Fruit fly (Drosophila melanogaster): Measurements from ENCODE around the gene Tl.

Gene Tl

dm6 chr3R:26798469-26799178 lies at the start of gene Tl (continued):
- TF ChIP-seq ind (GFP tag; optimal IDR thresholded peaks at IDR 0.05) (no peak), tap (tag; optimal IDR thresholded peaks at IDR 0.05) (no peak), CG13123 (GFP tag; optimal IDR thresholded peaks at IDR 0.05) (no peak), chm (GFP tag; IDR thresholded peaks at IDR 0.05) (peak; percentile 86), CG12155 (GFP tag; optimal IDR thresholded peaks at IDR 0.05) (no peak), Atf-2 (GFP tag; optimal IDR thresholded peaks at IDR 0.05) (no peak), CG6683 (GFP tag; optimal IDR thresholded peaks at IDR 0.05) (no peak), Nf-YA (GFP tag; IDR thresholded peaks at IDR 0.05) (no peak), pnt (GFP tag; optimal IDR thresholded peaks at IDR 0.05) (peak; percentile 8), Pdp1 (GFP tag; optimal IDR thresholded peaks at IDR 0.05) (no peak), CG12744 (GFP tag; optimal IDR thresholded peaks at IDR 0.05) (no peak), Adf1 (GFP tag; IDR thresholded peaks at IDR 0.05) (no peak), CG13624 (GFP tag; optimal IDR thresholded peaks at IDR 0.05) (no peak), Dll (GFP tag; IDR thresholded peaks at IDR 0.05; ENCODE audit: partially characterized antibody) (no peak), Awh (GFP tag; IDR thresholded peaks at IDR 0.05) (peak; percentile 61), abd-A (tag; optimal IDR thresholded peaks at IDR 0.05) (peak; percentile 21), CG11247 (GFP tag; IDR thresholded peaks at IDR 0.05) (0 out of 2 replicates have a peak, but pooled peaks have one; percentile 29), Poxn (GFP tag; IDR thresholded peaks at IDR 0.05) (no peak), sisA (GFP tag; IDR thresholded peaks at IDR 0.05) (peak; percentile 33; the same call in 1 of the 2 replicates), MESR4 (GFP tag; optimal IDR thresholded peaks at IDR 0.05) (no peak), inv (GFP tag; IDR thresholded peaks at IDR 0.05; ENCODE audit: partially characterized antibody) (no peak; the same call in 1 of the 2 replicates), CG13287 (GFP tag; IDR thresholded peaks at IDR 0.05; ENCODE audit: partially characterized antibody) (peak; percentile 30; the same call in 1 of the 2 replicates), tx (GFP tag; optimal IDR thresholded peaks at IDR 0.05) (no peak), CHES-1-like (GFP tag; optimal IDR thresholded peaks at IDR 0.05) (no peak), CG11398 (GFP tag; optimal IDR thresholded peaks at IDR 0.05) (no peak), ERR (GFP tag; optimal IDR thresholded peaks at IDR 0.05) (no peak), CG17912 (GFP tag; optimal IDR thresholded peaks at IDR 0.05) (no peak), CG4617 (GFP tag; optimal IDR thresholded peaks at IDR 0.05; ENCODE audit: borderline replicate concordance) (no peak), CG9609 (GFP tag; optimal IDR thresholded peaks at IDR 0.05) (no peak), disco-r (GFP tag; optimal IDR thresholded peaks at IDR 0.05) (no peak), CG3163 (GFP tag; optimal IDR thresholded peaks at IDR 0.05) (no peak), mam (GFP tag; optimal IDR thresholded peaks at IDR 0.05) (peak; percentile 6), Lim3 (GFP tag; IDR thresholded peaks at IDR 0.05) (no peak), CG1233 (GFP tag; optimal IDR thresholded peaks at IDR 0.05) (no peak), CG9876 (GFP tag; optimal IDR thresholded peaks at IDR 0.05) (no peak), Fer2 (tag; optimal IDR thresholded peaks at IDR 0.05) (no peak), Lhr (GFP tag; optimal IDR thresholded peaks at IDR 0.05) (no peak), lola (GFP tag; optimal IDR thresholded peaks at IDR 0.05) (peak in 1 of 3 experiments; percentile 32), CG10431 (GFP tag; optimal IDR thresholded peaks at IDR 0.05) (no peak), shn (GFP tag; optimal IDR thresholded peaks at IDR 0.05) (no peak), PHDP (tag; optimal IDR thresholded peaks at IDR 0.05) (no peak), YL-1 (GFP tag; optimal IDR thresholded peaks at IDR 0.05) (no peak), CG2129 (GFP tag; IDR thresholded peaks at IDR 0.05; ENCODE audit: partially characterized antibody) (no peak), corto (GFP tag; optimal IDR thresholded peaks at IDR 0.05) (no peak), chn (GFP tag; optimal IDR thresholded peaks at IDR 0.05) (no peak), CG10366 (GFP tag; IDR thresholded peaks at IDR 0.05) (no peak), Hand (GFP tag; optimal IDR thresholded peaks at IDR 0.05) (no peak), sqz (GFP tag; optimal IDR thresholded peaks at IDR 0.05) (no peak), CG12942 (GFP tag; optimal IDR thresholded peaks at IDR 0.05) (no peak), phol (tag; optimal IDR thresholded peaks at IDR 0.05) (no peak)
